Worm (Caenorhabditis elegans): Measurements from ENCODE around the gene eif-2A.

ce11 chrII:10379546-10379945 is 37.1 kb upstream of the eif-2A start:
- TF ChIP-seq F10E7.11 (tag; optimal IDR thresholded peaks at IDR 0.05) (no peak), zfh-2 (GFP tag; conservative IDR thresholded peaks at IDR 0.05) (peak; percentile 53; the same call in 1 of the 2 replicates), unc-130 (GFP tag; optimal IDR thresholded peaks at IDR 0.05) (no peak), cebp-2 (GFP tag; IDR thresholded peaks at IDR 0.05) (no peak), lag-1 (GFP tag; IDR thresholded peaks at IDR 0.05) (no peak), T26A5.8 (tag; optimal IDR thresholded peaks at IDR 0.05) (no peak), egrh-3 (GFP tag; IDR thresholded peaks at IDR 0.05) (0 out of 2 replicates have a peak, but pooled peaks have one; percentile 30), unc-62 (GFP tag; optimal IDR thresholded peaks at IDR 0.05) (no peak), ZK185.1 (tag; optimal IDR thresholded peaks at IDR 0.05; ENCODE audit: poor library complexity, severe bottlenecking) (no peak), snpc-4 (GFP tag; optimal IDR thresholded peaks at IDR 0.05) (no peak), snpc-4 (tag; optimal IDR thresholded peaks at IDR 0.05) (no peak), ets-4 (GFP tag; optimal IDR thresholded peaks at IDR 0.05) (no peak)
